Worm (Caenorhabditis elegans) whole organism, late embryonic: ENCODE results near the gene ZK250.14.

ENCODE experiments used
- C38D4.7 ChIP-seq: fragments of 200-800 bp; sonication (Bioruptor generic); optimal IDR thresholded peaks from 2 replicates; lab custom pipeline; 2018; ENCODE audit warnings: mild to moderate bottlenecking, missing genetic modification characterization, moderate library complexity, missing compliant biosample characterization
- ceh-19 ChIP-seq: fragments of 200-800 bp; sonication (Bioruptor generic); optimal IDR thresholded peaks from 2 replicates; lab custom pipeline; 2018; ENCODE audit warnings: mild to moderate bottlenecking, missing genetic modification characterization, missing compliant biosample characterization
- ceh-24 ChIP-seq: sonication (generic microtip); optimal IDR thresholded peaks from 2 replicates; lab custom pipeline; 2016; ENCODE audit warnings: mild to moderate bottlenecking, missing genetic modification characterization, missing compliant biosample characterization
- elt-2 ChIP-seq: sonication (generic microtip); optimal IDR thresholded peaks from 2 replicates; lab custom pipeline; 2016; ENCODE audit warnings: missing genetic modification reagents, missing genetic modification characterization, missing compliant biosample characterization
- hlh-13 ChIP-seq: fragments of 200-800 bp; sonication (Bioruptor generic); optimal IDR thresholded peaks from 2 replicates; lab custom pipeline; 2018; ENCODE audit warnings: mild to moderate bottlenecking, missing genetic modification characterization, missing compliant biosample characterization
- hlh-15 ChIP-seq: sonication (generic microtip); optimal IDR thresholded peaks from 2 replicates; lab custom pipeline; 2016; ENCODE audit warnings: missing genetic modification characterization, missing compliant biosample characterization
- hlh-30 ChIP-seq: sonication (generic microtip); optimal IDR thresholded peaks from 2 replicates; lab custom pipeline; 2017; ENCODE audit warnings: antibody characterized with exemption, missing genetic modification characterization, missing compliant biosample characterization; ENCODE audit not compliant: insufficient read depth
- nhr-11 ChIP-seq: fragments of 150-350 bp; optimal IDR thresholded peaks from 2 replicates; lab custom pipeline; 2014; ENCODE audit warnings: missing biosample characterization, missing genetic modification characterization
- pag-3 ChIP-seq: sonication (generic microtip); optimal IDR thresholded peaks from 2 replicates; lab custom pipeline; 2016; ENCODE audit warnings: missing compliant biosample characterization, missing genetic modification characterization, borderline replicate concordance
- pqm-1 ChIP-seq: sonication (generic microtip); optimal IDR thresholded peaks from 2 replicates; lab custom pipeline; 2016; ENCODE audit warnings: missing genetic modification characterization, missing compliant biosample characterization
- sox-2 ChIP-seq: fragments of 200-800 bp; sonication (Bioruptor generic); IDR thresholded peaks from 2 replicates; pipeline ENCODE4 v1.3.6; 2022; ENCODE audit warnings: missing genetic modification reagents, missing genetic modification characterization, missing compliant biosample characterization
- unc-3 ChIP-seq, 2 experiments: fragments of 200-800 bp in 1 of 2; sonication (Bioruptor generic) in 1 of 2; sonication (generic microtip) in 1 of 2; conservative IDR thresholded peaks in 1 of 2; optimal IDR thresholded peaks in 1 of 2; 2 replicates each; pipeline versions ENCODE4 v1.3.6 to Lab custom; 2016 to 2022; ENCODE audit warnings: missing compliant biosample characterization in 2 of 2, missing genetic modification characterization in 2 of 2, missing genetic modification reagents in 1 of 2
- unc-42 ChIP-seq: sonication (generic microtip); optimal IDR thresholded peaks from 2 replicates; lab custom pipeline; 2016; ENCODE audit warnings: missing genotype, missing genetic modification characterization, missing compliant biosample characterization
- unc-55 ChIP-seq: sonication (generic microtip); optimal IDR thresholded peaks from 2 replicates; lab custom pipeline; 2017; ENCODE audit warnings: missing biosample characterization, missing genetic modification reagents, missing genetic modification characterization

DNA sequence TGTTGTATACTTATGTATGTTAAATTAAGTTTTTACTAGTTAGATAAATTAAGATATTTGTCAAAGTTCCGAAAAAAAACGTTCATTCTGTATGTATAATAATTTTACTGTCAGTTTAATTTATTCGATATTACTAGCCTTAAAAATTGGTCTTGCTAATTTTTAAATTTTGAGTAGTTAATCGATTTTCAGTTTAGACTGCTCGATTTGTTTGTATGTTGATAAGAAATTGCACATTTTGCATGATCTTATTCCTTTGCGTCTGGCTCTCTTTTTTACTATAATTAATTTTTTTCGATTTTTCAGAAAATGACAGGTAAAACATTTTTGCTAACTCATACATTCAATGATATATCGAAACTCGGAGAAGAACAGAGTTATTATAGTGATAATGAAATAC, 45.1 kb downstream of the ZK250.14 start, which contains the start of gene math-24:
- TF ChIP-seq C38D4.7 (GFP tag; lab: Kevin White, UChicago) = no peak
- no peak for TF ChIP-seq unc-55 (GFP tag; lab: Kevin White, UChicago)
- TF ChIP-seq unc-3 (GFP tag; conservative IDR thresholded peaks at IDR 0.05; lab: Robert Waterston, UW) = no peak
- no peak for TF ChIP-seq unc-3 (tag; optimal IDR thresholded peaks at IDR 0.05; lab: Kevin White, UChicago)
- no peak for TF ChIP-seq hlh-13
- no peak for TF ChIP-seq pag-3 (tag; lab: Kevin White, UChicago)
- TF ChIP-seq elt-2 = no peak
- TF ChIP-seq hlh-30 (tag; lab: Kevin White, UChicago) = no peak
- TF ChIP-seq ceh-19 = no peak
- TF ChIP-seq hlh-15 = no peak
- TF ChIP-seq pqm-1 (tag; lab: Kevin White, UChicago) = no peak
- no peak for TF ChIP-seq nhr-11
- no peak for TF ChIP-seq ceh-24 (tag; lab: Kevin White, UChicago)
- TF ChIP-seq sox-2 (GFP tag; lab: Robert Waterston, UW) = no peak
- TF ChIP-seq unc-42 (tag; lab: Kevin White, UChicago) = no peak
